Worm (Caenorhabditis elegans) whole organism, early embryonic: Measurements from ENCODE around the gene srh-21.

Experiments
- B0310.2 ChIP-seq: sonication (generic microtip); optimal IDR thresholded peaks from 2 replicates; lab custom pipeline; 2016; ENCODE audit warnings: mild to moderate bottlenecking, missing genetic modification characterization, missing compliant biosample characterization
- F13C5.2 ChIP-seq: sonication (generic microtip); optimal IDR thresholded peaks from 2 replicates; lab custom pipeline; 2017; ENCODE audit warnings: mild to moderate bottlenecking, missing genetic modification characterization, inconsistent platforms, missing compliant biosample characterization
- aly-1 ChIP-seq: sonication (generic microtip); optimal IDR thresholded peaks from 2 replicates; lab custom pipeline; 2016; ENCODE audit warnings: missing genetic modification characterization, missing compliant biosample characterization
- ama-1 ChIP-seq: fragments of 150-350 bp; optimal IDR thresholded peaks from 2 replicates; lab custom pipeline; 2014
- ceh-13 ChIP-seq: fragments of 200-800 bp; sonication (Bioruptor generic); optimal IDR thresholded peaks from 2 replicates; lab custom pipeline; 2018; ENCODE audit warnings: mild to moderate bottlenecking, missing genetic modification characterization, missing compliant biosample characterization
- ceh-36 ChIP-seq: sonication (generic microtip); optimal IDR thresholded peaks from 2 replicates; lab custom pipeline; 2016; ENCODE audit warnings: missing genetic modification characterization, inconsistent platforms, missing compliant biosample characterization
- ets-7 ChIP-seq: sonication (generic microtip); optimal IDR thresholded peaks from 2 replicates; lab custom pipeline; 2016; ENCODE audit warnings: missing genotype, missing genetic modification characterization, missing compliant biosample characterization
- flt-1 ChIP-seq: fragments of 200-800 bp; sonication (Bioruptor generic); IDR thresholded peaks from 2 replicates; pipeline ENCODE4 v1.3.6; 2022; ENCODE audit warnings: missing genetic modification characterization, missing compliant biosample characterization
- hmbx-1 ChIP-seq: sonication (generic microtip); optimal IDR thresholded peaks from 2 replicates; lab custom pipeline; 2016; ENCODE audit warnings: mild to moderate bottlenecking, missing genetic modification characterization, missing compliant biosample characterization
- hmg-4 ChIP-seq: fragments of 200-800 bp; sonication (Bioruptor generic); optimal IDR thresholded peaks from 2 replicates; lab custom pipeline; 2018; ENCODE audit warnings: mild to moderate bottlenecking, missing genetic modification characterization, missing compliant biosample characterization
- hnd-1 ChIP-seq: sonication (generic microtip); optimal IDR thresholded peaks from 2 replicates; lab custom pipeline; 2016; ENCODE audit warnings: missing genetic modification characterization, missing compliant biosample characterization
- scrt-1 ChIP-seq: fragments of 200-800 bp; sonication (Bioruptor generic); IDR thresholded peaks from 2 replicates; pipeline ENCODE4 v1.3.6; 2022; ENCODE audit warnings: missing genetic modification characterization, missing compliant biosample characterization
- sea-1 ChIP-seq: fragments of 200-800 bp; sonication (Bioruptor generic); conservative IDR thresholded peaks from 2 replicates; pipeline ENCODE4 v1.3.6; 2022; ENCODE audit warnings: missing genetic modification characterization, missing compliant biosample characterization
- tbx-11 ChIP-seq: fragments of 200-800 bp; sonication (Bioruptor generic); IDR thresholded peaks from 2 replicates; pipeline ENCODE4 v1.3.6; 2022; ENCODE audit warnings: missing genetic modification characterization, missing compliant biosample characterization
- tbx-37 ChIP-seq: fragments of 200-800 bp; sonication (Bioruptor generic); conservative IDR thresholded peaks from 2 replicates; pipeline ENCODE4 v1.3.6; 2022; ENCODE audit warnings: missing genetic modification reagents, missing genetic modification characterization, missing compliant biosample characterization
- tra-4 ChIP-seq: sonication (generic microtip); optimal IDR thresholded peaks from 2 replicates; lab custom pipeline; 2017; ENCODE audit warnings: missing genetic modification characterization, missing compliant biosample characterization

The srh-21 gene

ce11 chrV:4969503-4969902 is 43.0 kb downstream of the srh-21 start:
- TF ChIP-seq scrt-1 (no peak), tra-4 (no peak), hmbx-1 (tag; lab: Kevin White, UChicago) (no peak), aly-1 (tag; lab: Kevin White, UChicago) (no peak), ceh-13 (GFP tag; lab: Kevin White, UChicago) (no peak)

- no peak for TF ChIP-seq hmg-4
- no peak for TF ChIP-seq scrt-1
- no peak for TF ChIP-seq sea-1
- TF ChIP-seq flt-1 (GFP tag; lab: Robert Waterston, UW) = no peak
- no peak for TF ChIP-seq hnd-1 (tag; lab: Kevin White, UChicago)
- TF ChIP-seq tbx-37 (GFP tag; lab: Robert Waterston, UW) = no peak
- no peak for TF ChIP-seq ceh-13 (GFP tag; lab: Kevin White, UChicago)
- no peak for TF ChIP-seq hmbx-1 (tag; lab: Kevin White, UChicago)
- TF ChIP-seq ama-1 (lab: Kevin White, UChicago) = no peak
- TF ChIP-seq F13C5.2 = no peak
- TF ChIP-seq B0310.2 (tag; lab: Kevin White, UChicago) = no peak
- no peak for TF ChIP-seq ceh-36 (tag; lab: Kevin White, UChicago)
- no peak for TF ChIP-seq aly-1 (tag; lab: Kevin White, UChicago)
- no peak for TF ChIP-seq tbx-11 (GFP tag; lab: Robert Waterston, UW)
Measured at ce11 chrV:4972943-4973342, 46.5 kb downstream of the srh-21 start, which contains the start of gene srsx-9. Gene srsx-9, minus strand, starts transcription at chrV:4973043.

ce11 chrV:4974677-4975076 is 48.2 kb downstream of the srh-21 start, which contains the start of gene srsx-10:
Gene srsx-10, minus strand, starts transcription at chrV:4974777.
- TF ChIP-seq scrt-1 (no peak), flt-1 (GFP tag; lab: Robert Waterston, UW) (no peak)

ce11 chrV:4975140-4975539 is 48.7 kb downstream of the srh-21 start, which contains the start of gene F26G5.1:
Gene F26G5.1, plus strand, starts transcription at chrV:4975478.
- no peak for TF ChIP-seq tbx-37 (GFP tag; lab: Robert Waterston, UW)
- TF ChIP-seq ceh-36 (tag; lab: Kevin White, UChicago) = no peak
- TF ChIP-seq ets-7 (tag; lab: Kevin White, UChicago) = no peak
- no peak for TF ChIP-seq F13C5.2
- no peak for TF ChIP-seq ceh-13 (GFP tag; lab: Kevin White, UChicago)

ce11 chrV:4977539-4977938 is 51.1 kb downstream of the srh-21 start:
- TF ChIP-seq ets-7 (tag; lab: Kevin White, UChicago) (no peak), hmg-4 (no peak)
